Fruit fly (Drosophila melanogaster) whole organism, embryonic: Measurements from ENCODE around the gene Pvf2.

Source experiments
- Ada2b ChIP-seq: fragments of 200-800 bp; sonication (Bioruptor generic); IDR thresholded peaks from 2 replicates; pipeline ENCODE4 v1.3.6; 2022; ENCODE audit warnings: missing biosample characterization, missing genetic modification characterization
- CG10431 ChIP-seq: fragments of 200-800 bp; sonication (Bioruptor generic); optimal IDR thresholded peaks from 3 replicates; lab custom pipeline; 2018; ENCODE audit warnings: missing biosample characterization, mild to moderate bottlenecking, missing genetic modification characterization
- CG11504 ChIP-seq: fragments of 200-800 bp; sonication (Bioruptor generic); optimal IDR thresholded peaks from 3 replicates; lab custom pipeline; 2019; ENCODE audit warnings: missing biosample characterization, mild to moderate bottlenecking, missing genetic modification characterization, moderate library complexity
- CG12391 ChIP-seq: fragments of 200-800 bp; sonication (Bioruptor generic); optimal IDR thresholded peaks from 3 replicates; lab custom pipeline; 2018; ENCODE audit warnings: missing biosample characterization, mild to moderate bottlenecking, missing genetic modification characterization, moderate library complexity
- CG12659 ChIP-seq: fragments of 200-800 bp; sonication (Bioruptor generic); optimal IDR thresholded peaks from 3 replicates; lab custom pipeline; 2017; ENCODE audit warnings: mild to moderate bottlenecking, missing biosample characterization, missing genetic modification reagents, missing genetic modification characterization
- CG14710 ChIP-seq: fragments of 200-800 bp; sonication (Bioruptor generic); optimal IDR thresholded peaks from 3 replicates; lab custom pipeline; 2019; ENCODE audit warnings: missing biosample characterization, mild to moderate bottlenecking, missing genetic modification characterization, moderate library complexity
- CG15269 ChIP-seq: fragments of 200-800 bp; sonication (Bioruptor generic); optimal IDR thresholded peaks from 2 replicates; lab custom pipeline; 2018; ENCODE audit warnings: missing biosample characterization, mild to moderate bottlenecking, missing genetic modification characterization, moderate library complexity
- CG1602 ChIP-seq: fragments of 200-800 bp; sonication (Bioruptor generic); optimal IDR thresholded peaks from 3 replicates; lab custom pipeline; 2016; ENCODE audit warnings: missing biosample characterization, missing genetic modification characterization
- CG1603 ChIP-seq: fragments of 200-800 bp; sonication (Bioruptor generic); optimal IDR thresholded peaks from 2 replicates; lab custom pipeline; 2019; ENCODE audit warnings: missing biosample characterization, mild to moderate bottlenecking, missing genetic modification characterization, moderate library complexity
- CG16779 ChIP-seq: fragments of 200-800 bp; sonication (Bioruptor generic); IDR thresholded peaks from 2 replicates; pipeline ENCODE4 v1.3.6; 2022; ENCODE audit warnings: missing biosample characterization, missing genetic modification characterization
- CG18619 ChIP-seq: fragments of 200-800 bp; sonication (Bioruptor generic); optimal IDR thresholded peaks from 3 replicates; lab custom pipeline; 2017; ENCODE audit warnings: missing biosample characterization, mild to moderate bottlenecking, missing genetic modification characterization
- CG2889 ChIP-seq: fragments of 200-800 bp; sonication (Bioruptor generic); IDR thresholded peaks from 3 replicates; pipeline ENCODE4 v1.3.6; 2022; ENCODE audit warnings: missing biosample characterization, missing genetic modification characterization
- CG30020 ChIP-seq: fragments of 200-800 bp; optimal IDR thresholded peaks from 2 replicates; lab custom pipeline; 2019; ENCODE audit warnings: missing biosample characterization, mild to moderate bottlenecking, missing genetic modification characterization, moderate library complexity
- CG3065 ChIP-seq: fragments of 200-800 bp; sonication (Bioruptor generic); optimal IDR thresholded peaks from 2 replicates; lab custom pipeline; 2016; ENCODE audit warnings: missing biosample characterization, missing genetic modification characterization
- CG31441 ChIP-seq: fragments of 200-800 bp; sonication (Bioruptor generic); IDR thresholded peaks from 2 replicates; pipeline ENCODE4 v1.3.6; 2022; ENCODE audit warnings: missing biosample characterization, missing genetic modification characterization
- CG34224 ChIP-seq: fragments of 200-800 bp; sonication (Bioruptor generic); IDR thresholded peaks from 3 replicates; pipeline ENCODE4 v1.3.6; 2022; ENCODE audit warnings: missing biosample characterization, missing genetic modification characterization; ENCODE audit not compliant: partially characterized antibody
- CG3847 ChIP-seq: fragments of 200-800 bp; sonication (Bioruptor generic); IDR thresholded peaks from 2 replicates; pipeline ENCODE4 v1.3.6; 2022; ENCODE audit warnings: missing biosample characterization, missing genetic modification characterization
- CG42726 ChIP-seq: fragments of 200-800 bp; sonication (Bioruptor generic); IDR thresholded peaks from 2 replicates; pipeline ENCODE4 v1.3.6; 2022; ENCODE audit warnings: missing biosample characterization, missing genetic modification characterization; ENCODE audit not compliant: partially characterized antibody
- CG7556 ChIP-seq: fragments of 200-800 bp; sonication (Bioruptor generic); optimal IDR thresholded peaks from 2 replicates; lab custom pipeline; 2017; ENCODE audit warnings: missing biosample characterization, mild to moderate bottlenecking, missing genetic modification characterization
- CG9817 ChIP-seq: fragments of 200-800 bp; sonication (Bioruptor generic); optimal IDR thresholded peaks from 2 replicates; lab custom pipeline; 2018; ENCODE audit warnings: missing biosample characterization, mild to moderate bottlenecking, missing genetic modification characterization, moderate library complexity
- CHES-1-like ChIP-seq: fragments of 200-800 bp; sonication (Bioruptor generic); optimal IDR thresholded peaks from 2 replicates; lab custom pipeline; 2016; ENCODE audit warnings: missing biosample characterization, missing genetic modification characterization
- Dbx ChIP-seq: fragments of 200-800 bp; sonication (Bioruptor generic); IDR thresholded peaks from 3 replicates; pipeline ENCODE4 v1.3.6; 2022; ENCODE audit warnings: missing biosample characterization, missing genetic modification characterization
- ERR ChIP-seq: fragments of 200-800 bp; sonication (Bioruptor generic); optimal IDR thresholded peaks from 2 replicates; lab custom pipeline; 2016; ENCODE audit warnings: missing biosample characterization, missing genetic modification characterization
- Fer1 ChIP-seq: fragments of 200-800 bp; sonication (Bioruptor generic); optimal IDR thresholded peaks from 2 replicates; lab custom pipeline; 2017; ENCODE audit warnings: missing biosample characterization, mild to moderate bottlenecking, missing genetic modification characterization
- Fer3 ChIP-seq: fragments of 200-800 bp; sonication (Bioruptor generic); optimal IDR thresholded peaks from 2 replicates; lab custom pipeline; 2018; ENCODE audit warnings: missing biosample characterization, mild to moderate bottlenecking, missing genetic modification characterization, moderate library complexity
- Gug ChIP-seq: fragments of 200-800 bp; sonication (Bioruptor generic); IDR thresholded peaks from 4 replicates; pipeline ENCODE4 v1.3.6; 2022; ENCODE audit warnings: missing biosample characterization, missing genetic modification characterization
- Lpt ChIP-seq: fragments of >200 bp; optimal IDR thresholded peaks from 2 replicates; lab custom pipeline; 2018; ENCODE audit warnings: missing biosample characterization, missing genetic modification characterization
- MTF-1 ChIP-seq: fragments of 200-800 bp; sonication (Bioruptor generic); optimal IDR thresholded peaks from 2 replicates; lab custom pipeline; 2018; ENCODE audit warnings: missing biosample characterization, mild to moderate bottlenecking, missing genetic modification characterization, borderline replicate concordance
- Mrtf ChIP-seq: fragments of 200-800 bp; sonication (Bioruptor generic); IDR thresholded peaks from 3 replicates; pipeline ENCODE4 v1.3.6; 2022; ENCODE audit warnings: missing biosample characterization, missing genetic modification characterization
- Nf-YB ChIP-seq: fragments of 200-800 bp; sonication (Bioruptor generic); optimal IDR thresholded peaks from 3 replicates; lab custom pipeline; 2019; ENCODE audit warnings: missing biosample characterization, mild to moderate bottlenecking, missing genetic modification characterization, moderate library complexity
- Spps ChIP-seq: fragments of 200-800 bp; sonication (Bioruptor generic); optimal IDR thresholded peaks from 2 replicates; lab custom pipeline; 2018; ENCODE audit warnings: missing biosample characterization, mild to moderate bottlenecking, missing genetic modification characterization
- Sry-δ ChIP-seq: fragments of 200-800 bp; sonication (Bioruptor generic); optimal IDR thresholded peaks from 2 replicates; lab custom pipeline; 2016; ENCODE audit warnings: missing biosample characterization, missing genetic modification characterization
- bcd ChIP-seq: fragments of 200-800 bp; sonication (Bioruptor generic); optimal IDR thresholded peaks from 2 replicates; lab custom pipeline; 2017; ENCODE audit warnings: missing biosample characterization, mild to moderate bottlenecking, missing genetic modification characterization
- caup ChIP-seq: fragments of 200-800 bp; sonication (Bioruptor generic); optimal IDR thresholded peaks from 3 replicates; lab custom pipeline; 2017; ENCODE audit warnings: missing biosample characterization, mild to moderate bottlenecking, missing genetic modification characterization, moderate library complexity; ENCODE audit not compliant: severe bottlenecking
- chinmo ChIP-seq: fragments of 200-800 bp; sonication (Bioruptor generic); IDR thresholded peaks from 4 replicates; pipeline ENCODE4 v1.3.6; 2022; ENCODE audit warnings: missing biosample characterization, missing genetic modification characterization; ENCODE audit not compliant: partially characterized antibody
- crol ChIP-seq: fragments of 200-800 bp; sonication (Bioruptor generic); IDR thresholded peaks from 2 replicates; pipeline ENCODE4 v1.3.6; 2022; ENCODE audit warnings: missing biosample characterization, missing genetic modification characterization
- crp ChIP-seq, 2 experiments: fragments of 200-800 bp; sonication (Bioruptor generic); optimal IDR thresholded peaks; 2 replicates in 1 of 2; 3 replicates in 1 of 2; lab custom pipeline; 2017; ENCODE audit warnings: missing biosample characterization in 2 of 2, missing genetic modification characterization in 2 of 2, mild to moderate bottlenecking in 1 of 2, moderate library complexity in 1 of 2
- danr ChIP-seq: fragments of 200-800 bp; sonication (Bioruptor generic); IDR thresholded peaks from 2 replicates; pipeline ENCODE4 v1.3.6; 2022; ENCODE audit warnings: missing biosample characterization, missing genetic modification characterization
- dmrt99B ChIP-seq: fragments of 200-800 bp; sonication (Bioruptor generic); optimal IDR thresholded peaks from 2 replicates; lab custom pipeline; 2018; ENCODE audit warnings: missing biosample characterization, mild to moderate bottlenecking, missing genetic modification characterization, moderate library complexity
- klu ChIP-seq: fragments of 200-800 bp; sonication (Bioruptor generic); IDR thresholded peaks from 2 replicates; pipeline ENCODE4 v1.3.6; 2022; ENCODE audit warnings: missing biosample characterization, missing genetic modification characterization
- lov ChIP-seq, 2 experiments: fragments of 200-800 bp in 1 of 2; fragments of >200 bp in 1 of 2; sonication (Bioruptor generic) in 1 of 2; IDR thresholded peaks in 1 of 2; optimal IDR thresholded peaks in 1 of 2; 2 replicates in 1 of 2; 3 replicates in 1 of 2; pipeline versions ENCODE4 v1.3.6 to Lab custom; 2017 to 2022; ENCODE audit warnings: missing biosample characterization in 1 of 2, missing genetic modification characterization in 1 of 2
- luna ChIP-seq: fragments of 200-800 bp; sonication (Bioruptor generic); optimal IDR thresholded peaks from 2 replicates; lab custom pipeline; 2016; ENCODE audit warnings: missing biosample characterization, missing genetic modification characterization
- oc ChIP-seq: fragments of 200-800 bp; sonication (Bioruptor generic); optimal IDR thresholded peaks from 2 replicates; lab custom pipeline; 2018; ENCODE audit warnings: missing biosample characterization, mild to moderate bottlenecking, missing genetic modification characterization, moderate library complexity
- odd ChIP-seq: fragments of 200-800 bp; sonication (Bioruptor generic); optimal IDR thresholded peaks from 2 replicates; lab custom pipeline; 2017; ENCODE audit warnings: missing biosample characterization, mild to moderate bottlenecking, missing genetic modification characterization
- p53 ChIP-seq: fragments of 200-800 bp; sonication (Bioruptor generic); optimal IDR thresholded peaks from 2 replicates; lab custom pipeline; 2016; ENCODE audit warnings: missing biosample characterization, missing genetic modification characterization
- pum ChIP-seq: fragments of 200-800 bp; sonication (Bioruptor generic); optimal IDR thresholded peaks from 2 replicates; lab custom pipeline; 2016; ENCODE audit warnings: missing biosample characterization, missing genetic modification characterization
- sens ChIP-seq: fragments of 200-800 bp; sonication (Bioruptor generic); peaks from one replicate; lab custom pipeline; 2016; ENCODE audit warnings: missing biosample characterization, missing genetic modification characterization
- slbo ChIP-seq: fragments of 200-800 bp; sonication (Bioruptor generic); IDR thresholded peaks from 2 replicates; pipeline ENCODE4 v1.3.6; 2022; ENCODE audit warnings: missing biosample characterization, missing genetic modification characterization
- sr ChIP-seq: fragments of 200-800 bp; sonication (Bioruptor generic); IDR thresholded peaks from 3 replicates; pipeline ENCODE4 v1.3.6; 2022; ENCODE audit warnings: missing biosample characterization, missing genetic modification characterization
- tio ChIP-seq: fragments of 200-800 bp; sonication (Bioruptor generic); optimal IDR thresholded peaks from 2 replicates; lab custom pipeline; 2017; ENCODE audit warnings: missing biosample characterization, missing genetic modification characterization, inconsistent platforms

The Pvf2 gene

dm6 chr2L:7039342-7039684 lies 45.1 kb downstream of the Pvf2 start (continued):
- TF ChIP-seq CG34224 (no peak), Ada2b (GFP tag; lab: Robert Waterston, UW) (peak; percentile 66), CG12659 (GFP tag; lab: Kevin White, UChicago) (peak; percentile 32), CHES-1-like (GFP tag; lab: Kevin White, UChicago) (no peak), odd (GFP tag; lab: Kevin White, UChicago) (peak; percentile 19), CG1603 (peak; percentile 43), CG15269 (tag; lab: Kevin White, UChicago) (peak; percentile 62), Lpt (no peak), CG31441 (GFP tag; lab: Robert Waterston, UW) (peak; percentile 59), Nf-YB (GFP tag; lab: Kevin White, UChicago) (no peak), Fer1 (peak; percentile 32), dmrt99B (tag; lab: Kevin White, UChicago) (peak; percentile 69), CG42726 (GFP tag; lab: Robert Waterston, UW) (no peak), ERR (no peak), CG12391 (tag; lab: Kevin White, UChicago) (peak; percentile 71), CG14710 (peak; percentile 33), luna (GFP tag; lab: Kevin White, UChicago) (no peak), CG16779 (GFP tag; lab: Robert Waterston, UW) (no peak), crol (GFP tag; lab: Robert Waterston, UW) (no peak), CG3065 (GFP tag; lab: Kevin White, UChicago) (peak; percentile 19), oc (tag; lab: Kevin White, UChicago) (no peak), crp (GFP tag; optimal IDR thresholded peaks at IDR 0.05; lab: Kevin White, UChicago) (no peak), chinmo (GFP tag; lab: Robert Waterston, UW) (no peak), slbo (GFP tag; lab: Robert Waterston, UW) (peak; percentile 61), CG3847 (GFP tag; lab: Robert Waterston, UW) (peak; percentile 38; the same call in 1 of the 2 replicates), CG7556 (GFP tag; lab: Kevin White, UChicago) (peak; percentile 56), bcd (GFP tag; lab: Kevin White, UChicago) (peak; percentile 5), caup (GFP tag; lab: Kevin White, UChicago) (peak; percentile 48), lov (optimal IDR thresholded peaks at IDR 0.05; lab: Kevin White, UChicago) (no peak), lov (GFP tag; IDR thresholded peaks at IDR 0.05; lab: Robert Waterston, UW) (no peak), Fer3 (tag; lab: Kevin White, UChicago) (peak; percentile 43), CG30020 (tag; lab: Kevin White, UChicago) (no peak), CG9817 (tag; lab: Kevin White, UChicago) (no peak), Gug (peak; percentile 48; the same call in 3 of the 4 replicates), CG2889 (GFP tag; lab: Robert Waterston, UW) (no peak), CG10431 (GFP tag; lab: Kevin White, UChicago) (no peak), CG1602 (GFP tag; lab: Kevin White, UChicago) (peak; percentile 50), tio (peak; percentile 79), sens (peak; percentile 89), pum (GFP tag; lab: Kevin White, UChicago) (peak; percentile 45), CG18619 (GFP tag; lab: Kevin White, UChicago) (peak; percentile 26), MTF-1 (GFP tag; lab: Kevin White, UChicago) (no peak), Sry-δ (no peak), Spps (tag; lab: Kevin White, UChicago) (no peak), danr (GFP tag; lab: Robert Waterston, UW) (peak; percentile 55; the same call in 1 of the 2 replicates), klu (GFP tag; lab: Robert Waterston, UW) (no peak), p53 (GFP tag; lab: Kevin White, UChicago) (peak; percentile 5), Mrtf (peak; percentile 41; the same call in 1 of the 3 replicates), Dbx (GFP tag; lab: Robert Waterston, UW) (peak; percentile 31; the same call in 1 of the 3 replicates), CG11504 (peak; percentile 64), sr (GFP tag; lab: Robert Waterston, UW) (no peak)
